Fruit fly (Drosophila melanogaster) whole organism, prepupa: ENCODE data around the gene sra.

Source experiments
- CG10631 ChIP-seq: fragments of 200-800 bp; sonication (Bioruptor generic); optimal IDR thresholded peaks from 2 replicates; lab custom pipeline; 2016; ENCODE audit warnings: missing biosample characterization, missing genetic modification characterization
- CG10669 ChIP-seq: fragments of 200-800 bp; sonication (Bioruptor generic); optimal IDR thresholded peaks from 3 replicates; lab custom pipeline; 2018; ENCODE audit warnings: missing biosample characterization, mild to moderate bottlenecking, missing genetic modification characterization, moderate library complexity
- CG11294 ChIP-seq: fragments of 200-800 bp; sonication (Bioruptor generic); IDR thresholded peaks from 2 replicates; pipeline ENCODE4 v1.3.6; 2022; ENCODE audit warnings: missing biosample characterization, missing genetic modification characterization
- CG11902 ChIP-seq: fragments of 200-800 bp; sonication (Bioruptor generic); optimal IDR thresholded peaks from 3 replicates; lab custom pipeline; 2016; ENCODE audit warnings: missing biosample characterization, missing genetic modification characterization
- CG1621 ChIP-seq: fragments of 200-800 bp; sonication (Bioruptor generic); optimal IDR thresholded peaks from 3 replicates; lab custom pipeline; 2018; ENCODE audit warnings: missing biosample characterization, mild to moderate bottlenecking, missing genetic modification characterization
- CG3032 ChIP-seq: fragments of 200-800 bp; optimal IDR thresholded peaks from 2 replicates; lab custom pipeline; 2019; ENCODE audit warnings: missing biosample characterization, mild to moderate bottlenecking, missing genetic modification characterization, moderate library complexity
- CG31627 ChIP-seq: fragments of 200-800 bp; sonication (Bioruptor generic); optimal IDR thresholded peaks from 3 replicates; lab custom pipeline; 2016; ENCODE audit warnings: missing biosample characterization, missing genetic modification characterization
- CG32006 ChIP-seq: fragments of 200-800 bp; sonication (Bioruptor generic); optimal IDR thresholded peaks from 3 replicates; lab custom pipeline; 2017; ENCODE audit warnings: missing biosample characterization, mild to moderate bottlenecking, missing genetic modification characterization
- CG3919 ChIP-seq: fragments of 200-800 bp; sonication (Bioruptor generic); optimal IDR thresholded peaks from 3 replicates; lab custom pipeline; 2016; ENCODE audit warnings: missing biosample characterization, missing genetic modification characterization
- CG4318 ChIP-seq: fragments of 200-800 bp; sonication (Bioruptor generic); optimal IDR thresholded peaks from 3 replicates; lab custom pipeline; 2017; ENCODE audit warnings: missing biosample characterization, mild to moderate bottlenecking, missing genetic modification characterization
- CG6163 ChIP-seq: fragments of 200-800 bp; sonication (Bioruptor generic); IDR thresholded peaks from 3 replicates; pipeline ENCODE4 v1.3.6; 2022; ENCODE audit warnings: missing biosample characterization, missing genetic modification characterization
- CG6276 ChIP-seq: fragments of 200-800 bp; sonication (Bioruptor generic); optimal IDR thresholded peaks from 2 replicates; lab custom pipeline; 2017; ENCODE audit warnings: missing biosample characterization, mild to moderate bottlenecking, missing genetic modification characterization
- CG6808 ChIP-seq: fragments of 200-800 bp; sonication (Bioruptor generic); optimal IDR thresholded peaks from 3 replicates; lab custom pipeline; 2017; ENCODE audit warnings: missing biosample characterization, missing genetic modification characterization, mild to moderate bottlenecking, moderate library complexity, missing genetic modification reagents
- CG6854 ChIP-seq: fragments of 200-800 bp; sonication (Bioruptor generic); optimal IDR thresholded peaks from 2 replicates; lab custom pipeline; 2017; ENCODE audit warnings: missing biosample characterization, mild to moderate bottlenecking, missing genetic modification characterization
- CG9139 ChIP-seq: fragments of 200-800 bp; sonication (Bioruptor generic); optimal IDR thresholded peaks from 3 replicates; lab custom pipeline; 2017; ENCODE audit warnings: missing biosample characterization, mild to moderate bottlenecking, missing genetic modification characterization
- Eip78C ChIP-seq: fragments of 200-800 bp; sonication (Bioruptor generic); peaks from one replicate; lab custom pipeline; 2016; ENCODE audit warnings: missing biosample characterization, missing genetic modification characterization
- Eip93F ChIP-seq: fragments of 200-800 bp; sonication (Bioruptor generic); optimal IDR thresholded peaks from 2 replicates; lab custom pipeline; 2016; ENCODE audit warnings: missing biosample characterization, mild to moderate bottlenecking, missing genetic modification characterization
- Ets21C ChIP-seq: fragments of 200-800 bp; sonication (Bioruptor generic); optimal IDR thresholded peaks from 3 replicates; lab custom pipeline; 2016; ENCODE audit warnings: missing biosample characterization, missing genetic modification characterization
- Hr38 ChIP-seq: sonication (Bioruptor generic); optimal IDR thresholded peaks from 2 replicates; lab custom pipeline; 2016; ENCODE audit warnings: missing biosample characterization, missing genetic modification characterization
- Hr39 ChIP-seq: fragments of 200-800 bp; sonication (Bioruptor generic); optimal IDR thresholded peaks from 2 replicates; lab custom pipeline; 2016; ENCODE audit warnings: missing biosample characterization, missing genetic modification characterization
- Hr4 ChIP-seq: fragments of 200-800 bp; sonication (Bioruptor generic); optimal IDR thresholded peaks from 3 replicates; lab custom pipeline; 2016; ENCODE audit warnings: missing biosample characterization, missing genetic modification characterization
- Met ChIP-seq: fragments of 200-800 bp; sonication (Bioruptor generic); optimal IDR thresholded peaks from 3 replicates; lab custom pipeline; 2016; ENCODE audit warnings: missing biosample characterization, missing genetic modification characterization
- OdsH ChIP-seq: fragments of 200-800 bp; sonication (Bioruptor generic); optimal IDR thresholded peaks from 3 replicates; lab custom pipeline; 2016; ENCODE audit warnings: missing biosample characterization, missing genetic modification characterization
- Smox ChIP-seq: fragments of 200-800 bp; sonication (Bioruptor generic); optimal IDR thresholded peaks from 3 replicates; lab custom pipeline; 2016; ENCODE audit warnings: missing biosample characterization, missing genetic modification characterization
- Sox102F ChIP-seq: fragments of 200-800 bp; sonication (Bioruptor generic); optimal IDR thresholded peaks from 2 replicates; lab custom pipeline; 2016; ENCODE audit warnings: missing biosample characterization, mild to moderate bottlenecking, missing genetic modification characterization
- Sox14 ChIP-seq: fragments of 200-800 bp; sonication (Bioruptor generic); optimal IDR thresholded peaks from 3 replicates; lab custom pipeline; 2016; ENCODE audit warnings: missing biosample characterization, missing genetic modification characterization
- Sox15 ChIP-seq: fragments of 200-800 bp; sonication (Bioruptor generic); optimal IDR thresholded peaks from 3 replicates; lab custom pipeline; 2016; ENCODE audit warnings: missing biosample characterization, missing genetic modification characterization
- acj6 ChIP-seq: fragments of 200-800 bp; sonication (Bioruptor generic); optimal IDR thresholded peaks from 3 replicates; lab custom pipeline; 2016; ENCODE audit warnings: missing biosample characterization, missing genetic modification characterization
- dsx ChIP-seq: fragments of 200-800 bp; optimal IDR thresholded peaks from 3 replicates; lab custom pipeline; 2019; ENCODE audit warnings: missing biosample characterization, mild to moderate bottlenecking, missing genetic modification characterization, moderate library complexity; ENCODE audit not compliant: poor library complexity, severe bottlenecking
- eg ChIP-seq: fragments of 200-800 bp; sonication (Bioruptor generic); IDR thresholded peaks from 3 replicates; pipeline ENCODE4 v1.3.6; 2022; ENCODE audit warnings: missing biosample characterization, missing genetic modification characterization
- esn ChIP-seq: fragments of 200-800 bp; sonication (Bioruptor generic); optimal IDR thresholded peaks from 2 replicates; lab custom pipeline; 2016; ENCODE audit warnings: missing biosample characterization, mild to moderate bottlenecking, missing genetic modification characterization, moderate library complexity
- fd59A ChIP-seq: fragments of 200-800 bp; sonication (Bioruptor generic); optimal IDR thresholded peaks from 2 replicates; lab custom pipeline; 2017; ENCODE audit warnings: missing biosample characterization, mild to moderate bottlenecking, missing genetic modification characterization, missing genetic modification reagents
- salr ChIP-seq, 2 experiments: fragments of 200-800 bp; sonication (Bioruptor generic); optimal IDR thresholded peaks; 3 replicates each; lab custom pipeline; 2016 to 2018; ENCODE audit warnings: missing biosample characterization in 2 of 2, missing genetic modification characterization in 2 of 2, mild to moderate bottlenecking in 1 of 2
- spab ChIP-seq: fragments of 200-800 bp; sonication (Bioruptor generic); optimal IDR thresholded peaks from 2 replicates; lab custom pipeline; 2017; ENCODE audit warnings: missing biosample characterization, mild to moderate bottlenecking, missing genetic modification characterization, missing genetic modification reagents
- ss ChIP-seq, 2 experiments: fragments of 200-800 bp; sonication (Bioruptor generic); optimal IDR thresholded peaks; 2 replicates in 1 of 2; 3 replicates in 1 of 2; lab custom pipeline; 2017 to 2018; ENCODE audit warnings: mild to moderate bottlenecking in 2 of 2, missing biosample characterization in 2 of 2, missing genetic modification characterization in 2 of 2, moderate library complexity in 1 of 2

sra gene

DNA sequence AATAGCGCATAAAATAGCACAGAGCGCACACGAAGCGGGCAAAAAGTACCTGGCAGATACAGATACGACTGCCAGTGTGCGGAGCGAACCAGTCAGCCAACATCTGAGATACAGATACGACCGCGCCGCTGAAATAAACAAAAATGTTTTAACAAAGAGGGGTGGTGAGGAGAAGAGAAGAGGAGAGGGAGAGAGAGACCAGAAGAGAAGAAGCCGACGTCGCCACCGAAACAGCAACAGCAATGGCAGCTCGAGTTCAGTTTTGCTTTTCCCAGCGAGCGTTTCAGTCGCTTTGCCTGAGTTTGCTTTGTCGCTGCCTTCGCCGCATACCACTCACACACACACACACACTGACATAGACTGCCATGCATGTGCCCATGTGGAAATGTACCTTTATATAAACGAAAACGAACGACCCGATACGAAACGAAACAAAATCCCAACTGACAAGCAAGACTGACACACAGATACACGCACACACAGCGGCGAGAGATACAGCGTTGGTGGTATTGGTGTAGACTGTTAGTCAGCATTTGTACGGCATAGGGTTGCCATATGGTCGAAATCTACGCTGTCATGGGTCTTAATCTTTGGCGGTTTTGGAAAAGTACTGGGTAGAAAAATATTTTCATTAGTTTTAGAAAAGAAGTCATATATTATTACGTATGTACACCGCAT, 54.4 kb downstream of the sra start (continued):
- TF ChIP-seq CG3919 (GFP tag; lab: Kevin White, UChicago) = no peak
- TF ChIP-seq CG31627 (GFP tag; lab: Kevin White, UChicago) = peak; percentile 66
- TF ChIP-seq Sox14 (GFP tag; lab: Kevin White, UChicago) = peak; percentile 80
- no peak for TF ChIP-seq CG11294 (GFP tag; lab: Robert Waterston, UW)
- peak; percentile 29 for TF ChIP-seq CG11902 (GFP tag; lab: Kevin White, UChicago)
- peak; percentile 26 for TF ChIP-seq CG1621 (tag; lab: Kevin White, UChicago)
- peak; percentile 71 for TF ChIP-seq Hr39 (GFP tag; lab: Kevin White, UChicago)
- no peak for TF ChIP-seq CG6163 (GFP tag; lab: Robert Waterston, UW)
- peak; percentile 45 for TF ChIP-seq Met (GFP tag; lab: Kevin White, UChicago)
- TF ChIP-seq fd59A (GFP tag; lab: Kevin White, UChicago) = peak; percentile 32
- TF ChIP-seq dsx (GFP tag; lab: Kevin White, UChicago) = peak; percentile 64
- TF ChIP-seq Smox (GFP tag; lab: Kevin White, UChicago) = no peak
- no peak for TF ChIP-seq CG6276 (GFP tag; lab: Kevin White, UChicago)
- TF ChIP-seq CG3032 (tag; lab: Kevin White, UChicago) = peak; percentile 12
- peak; percentile 32 for TF ChIP-seq CG10669 (GFP tag; lab: Kevin White, UChicago)
- TF ChIP-seq eg (GFP tag; lab: Robert Waterston, UW) = no peak
- TF ChIP-seq CG9139 (GFP tag; lab: Kevin White, UChicago) = no peak
- peak; percentile 54 for TF ChIP-seq Sox102F (GFP tag; lab: Kevin White, UChicago)
- TF ChIP-seq OdsH (GFP tag; lab: Kevin White, UChicago) = peak; percentile 50
- TF ChIP-seq acj6 = peak; percentile 40
- peak; percentile 34 for TF ChIP-seq Ets21C (GFP tag; lab: Kevin White, UChicago)
- peak; percentile 69 for TF ChIP-seq Eip93F (GFP tag; lab: Kevin White, UChicago)
- TF ChIP-seq CG6854 (GFP tag; lab: Kevin White, UChicago) = peak; percentile 95
- TF ChIP-seq Hr38 (GFP tag; lab: Kevin White, UChicago) = no peak
- peak; percentile 41 to 48 for TF ChIP-seq ss (GFP tag; optimal IDR thresholded peaks at IDR 0.05; lab: Kevin White, UChicago)
- TF ChIP-seq, all 60 proteins: peak for 37

DNA sequence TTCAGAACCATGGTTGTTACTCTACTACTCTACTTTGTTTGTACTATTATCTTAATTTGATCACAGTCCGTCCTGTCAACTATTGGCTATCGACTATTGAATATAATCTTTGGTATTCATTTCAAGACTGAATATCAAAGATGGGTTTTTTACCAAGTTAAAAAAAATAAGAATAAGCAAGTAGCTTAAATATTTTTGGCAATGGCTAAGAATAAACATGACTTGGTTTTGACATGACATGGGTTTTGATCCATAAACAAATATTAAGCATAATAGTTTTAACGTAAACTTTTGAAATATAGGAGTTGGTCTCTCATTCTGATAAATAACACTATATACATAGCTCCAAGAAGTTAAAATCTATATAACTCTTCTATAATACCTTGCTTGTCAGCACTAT, 55.0 kb downstream of the sra start:
- TF ChIP-seq esn (GFP tag; lab: Kevin White, UChicago) = peak; percentile 23
- TF ChIP-seq CG32006 (GFP tag; lab: Kevin White, UChicago) = peak; percentile 69
- peak; percentile 24 for TF ChIP-seq CG6808 (GFP tag; lab: Kevin White, UChicago)
- TF ChIP-seq Hr39 (GFP tag; lab: Kevin White, UChicago) = no peak
- TF ChIP-seq salr (GFP tag; optimal IDR thresholded peaks at IDR 0.05; lab: Kevin White, UChicago) = peak in 1 of 2 experiments; percentile 88
- peak; percentile 2 for TF ChIP-seq Met (GFP tag; lab: Kevin White, UChicago)
- TF ChIP-seq CG31627 (GFP tag; lab: Kevin White, UChicago) = peak; percentile 6
- peak; percentile 51 for TF ChIP-seq Smox (GFP tag; lab: Kevin White, UChicago)
- peak; percentile 87 for TF ChIP-seq Eip78C (GFP tag; lab: Kevin White, UChicago)
- TF ChIP-seq ss (GFP tag; optimal IDR thresholded peaks at IDR 0.05; lab: Kevin White, UChicago) = no peak
- TF ChIP-seq CG4318 (GFP tag; lab: Kevin White, UChicago) = peak; percentile 61
- TF ChIP-seq spab (GFP tag; lab: Kevin White, UChicago) = no peak
- TF ChIP-seq fd59A (GFP tag; lab: Kevin White, UChicago) = peak; percentile 25
- peak; percentile 7 for TF ChIP-seq Hr4 (GFP tag; lab: Kevin White, UChicago)
- no peak for TF ChIP-seq Eip93F (GFP tag; lab: Kevin White, UChicago)
- peak; percentile 11 for TF ChIP-seq Sox15
- peak; percentile 42 for TF ChIP-seq CG6276 (GFP tag; lab: Kevin White, UChicago)
- TF ChIP-seq CG10631 = peak; percentile 25
